Fruit fly (Drosophila melanogaster) whole organism, embryonic: ENCODE measurements around the gene CG9855.
A peak's percentile ranks its signal among the peaks of the same experiment; 100 is the strongest.

Experiments used
- Atf3 ChIP-seq: fragments of 200-800 bp; sonication (Bioruptor generic); optimal IDR thresholded peaks from 3 replicates; lab custom pipeline; 2016; ENCODE audit warnings: missing biosample characterization, missing genetic modification characterization
- CG11093 ChIP-seq: fragments of 200-800 bp; sonication (Bioruptor generic); IDR thresholded peaks from 3 replicates; pipeline ENCODE4 v1.3.6; 2022; ENCODE audit warnings: missing biosample characterization, missing genetic modification characterization
- CG11560 ChIP-seq: fragments of 200-800 bp; sonication (Bioruptor generic); IDR thresholded peaks from 3 replicates; pipeline ENCODE4 v1.3.6; 2022; ENCODE audit warnings: missing biosample characterization, missing genetic modification characterization
- CG11696 ChIP-seq: fragments of 200-800 bp; sonication (Bioruptor generic); IDR thresholded peaks from 2 replicates; pipeline ENCODE4 v1.3.6; 2022; ENCODE audit warnings: missing biosample characterization, missing genetic modification characterization
- CG1647 ChIP-seq: fragments of 200-800 bp; sonication (Bioruptor generic); optimal IDR thresholded peaks from 3 replicates; lab custom pipeline; 2016; ENCODE audit warnings: missing biosample characterization, missing genetic modification characterization
- CG17385 ChIP-seq: fragments of 200-800 bp; sonication (Bioruptor generic); optimal IDR thresholded peaks from 3 replicates; lab custom pipeline; 2018; ENCODE audit warnings: missing biosample characterization, mild to moderate bottlenecking, missing genetic modification characterization
- CG17568 ChIP-seq: fragments of 200-800 bp; sonication (Bioruptor generic); optimal IDR thresholded peaks from 2 replicates; lab custom pipeline; 2018; ENCODE audit warnings: missing biosample characterization, mild to moderate bottlenecking, missing genetic modification characterization, moderate library complexity
- CG17829 ChIP-seq: fragments of 200-800 bp; optimal IDR thresholded peaks from 2 replicates; lab custom pipeline; 2019; ENCODE audit warnings: missing biosample characterization, mild to moderate bottlenecking, missing genetic modification characterization, moderate library complexity
- CG1832 ChIP-seq: fragments of 200-800 bp; sonication (Bioruptor generic); optimal IDR thresholded peaks from 2 replicates; lab custom pipeline; 2017; ENCODE audit warnings: missing biosample characterization, mild to moderate bottlenecking, missing genetic modification characterization, inconsistent platforms
- CG18619 ChIP-seq: fragments of 200-800 bp; sonication (Bioruptor generic); optimal IDR thresholded peaks from 3 replicates; lab custom pipeline; 2017; ENCODE audit warnings: missing biosample characterization, mild to moderate bottlenecking, missing genetic modification characterization
- CG30020 ChIP-seq: fragments of 200-800 bp; optimal IDR thresholded peaks from 2 replicates; lab custom pipeline; 2019; ENCODE audit warnings: missing biosample characterization, mild to moderate bottlenecking, missing genetic modification characterization, moderate library complexity
- CG31441 ChIP-seq: fragments of 200-800 bp; sonication (Bioruptor generic); IDR thresholded peaks from 2 replicates; pipeline ENCODE4 v1.3.6; 2022; ENCODE audit warnings: missing biosample characterization, missing genetic modification characterization
- CG32772 ChIP-seq: fragments of 200-800 bp; sonication (Bioruptor generic); IDR thresholded peaks from 2 replicates; pipeline ENCODE4 v1.3.6; 2022; ENCODE audit warnings: missing biosample characterization, missing genetic modification characterization
- CG3726 ChIP-seq: fragments of 200-800 bp; sonication (Bioruptor generic); IDR thresholded peaks from 3 replicates; pipeline ENCODE4, ENCODE4 v1.3.6; 2022; ENCODE audit warnings: missing biosample characterization, missing genetic modification characterization
- CG4360 ChIP-seq: fragments of 200-800 bp; sonication (Bioruptor generic); IDR thresholded peaks from 2 replicates; pipeline ENCODE4 v1.3.6; 2022; ENCODE audit warnings: missing biosample characterization, missing genetic modification characterization
- CG6272 ChIP-seq: fragments of 200-800 bp; sonication (Bioruptor generic); IDR thresholded peaks from 2 replicates; pipeline ENCODE4 v1.3.6; 2022; ENCODE audit warnings: missing biosample characterization, missing genetic modification characterization
- CG6791 ChIP-seq: fragments of 200-800 bp; sonication (Bioruptor generic); IDR thresholded peaks from 3 replicates; pipeline ENCODE4 v1.3.6; 2022; ENCODE audit warnings: missing biosample characterization, missing genetic modification characterization; ENCODE audit not compliant: partially characterized antibody
- CoRest ChIP-seq: fragments of 200-800 bp; sonication (Bioruptor generic); optimal IDR thresholded peaks from 3 replicates; lab custom pipeline; 2018; ENCODE audit warnings: missing biosample characterization, mild to moderate bottlenecking, missing genetic modification characterization, moderate library complexity
- Fer1 ChIP-seq: fragments of 200-800 bp; sonication (Bioruptor generic); optimal IDR thresholded peaks from 2 replicates; lab custom pipeline; 2017; ENCODE audit warnings: missing biosample characterization, mild to moderate bottlenecking, missing genetic modification characterization
- Gug ChIP-seq: fragments of 200-800 bp; sonication (Bioruptor generic); IDR thresholded peaks from 4 replicates; pipeline ENCODE4 v1.3.6; 2022; ENCODE audit warnings: missing biosample characterization, missing genetic modification characterization
- HLHmδ ChIP-seq: fragments of 200-800 bp; sonication (Bioruptor generic); optimal IDR thresholded peaks from 2 replicates; lab custom pipeline; 2018; ENCODE audit warnings: missing biosample characterization, mild to moderate bottlenecking, missing genetic modification characterization, moderate library complexity
- HmgZ ChIP-seq: fragments of 200-800 bp; sonication (Bioruptor generic); optimal IDR thresholded peaks from 2 replicates; lab custom pipeline; 2018; ENCODE audit warnings: missing biosample characterization, mild to moderate bottlenecking, missing genetic modification characterization
- Med ChIP-seq: fragments of 200-800 bp; sonication (Bioruptor generic); peaks from one replicate; lab custom pipeline; 2016; ENCODE audit warnings: missing biosample characterization, missing genetic modification characterization, mild to moderate bottlenecking, inconsistent platforms, moderate library complexity
- Mes4 ChIP-seq: fragments of 200-800 bp; sonication (Bioruptor generic); optimal IDR thresholded peaks from 2 replicates; lab custom pipeline; 2016; ENCODE audit warnings: missing biosample characterization, missing genetic modification characterization
- NK7.1 ChIP-seq: fragments of 200-800 bp; sonication (Bioruptor generic); optimal IDR thresholded peaks from 3 replicates; lab custom pipeline; 2016; ENCODE audit warnings: missing biosample characterization, missing genetic modification characterization
- Oaz ChIP-seq: fragments of 200-800 bp; sonication (Bioruptor generic); IDR thresholded peaks from 2 replicates; pipeline ENCODE4 v1.3.6; 2022; ENCODE audit warnings: missing biosample characterization, missing genetic modification characterization
- Rfx ChIP-seq: fragments of 200-800 bp; sonication (Bioruptor generic); IDR thresholded peaks from 2 replicates; pipeline ENCODE4 v1.3.6; 2022; ENCODE audit warnings: missing biosample characterization, missing genetic modification characterization
- Six4 ChIP-seq: fragments of 200-800 bp; sonication (Bioruptor generic); optimal IDR thresholded peaks from 2 replicates; lab custom pipeline; 2016; ENCODE audit warnings: missing biosample characterization, missing genetic modification characterization
- Ssrp ChIP-seq: fragments of 200-800 bp; sonication (Bioruptor generic); optimal IDR thresholded peaks from 2 replicates; lab custom pipeline; 2018; ENCODE audit warnings: missing biosample characterization, mild to moderate bottlenecking, missing genetic modification characterization, moderate library complexity
- TFAM ChIP-seq: fragments of 200-800 bp; sonication (Bioruptor generic); optimal IDR thresholded peaks from 2 replicates; lab custom pipeline; 2017; ENCODE audit warnings: missing biosample characterization, missing genetic modification characterization, inconsistent platforms
- abd-A ChIP-seq: fragments of 200-800 bp; sonication (Bioruptor generic); optimal IDR thresholded peaks from 3 replicates; lab custom pipeline; 2019; ENCODE audit warnings: missing biosample characterization, mild to moderate bottlenecking, missing genetic modification characterization, moderate library complexity
- az2 ChIP-seq: fragments of 200-800 bp; sonication (Bioruptor generic); optimal IDR thresholded peaks from 3 replicates; lab custom pipeline; 2016; ENCODE audit warnings: missing biosample characterization, missing genetic modification characterization
- cad ChIP-seq: fragments of >200 bp; optimal IDR thresholded peaks from 2 replicates; lab custom pipeline; 2017; ENCODE audit warnings: missing biosample characterization, missing genetic modification characterization
- chm ChIP-seq: fragments of 200-800 bp; sonication (Bioruptor generic); IDR thresholded peaks from 2 replicates; pipeline ENCODE4 v1.3.6; 2022; ENCODE audit warnings: missing biosample characterization, missing genetic modification characterization
- dpn ChIP-seq, 2 experiments: fragments of 200-800 bp; sonication (Bioruptor generic); optimal IDR thresholded peaks; 3 replicates each; lab custom pipeline; 2016; ENCODE audit warnings: missing biosample characterization in 2 of 2, missing genetic modification characterization in 2 of 2
- en ChIP-seq: fragments of 200-800 bp; sonication (Bioruptor generic); optimal IDR thresholded peaks from 2 replicates; lab custom pipeline; 2016; ENCODE audit warnings: missing biosample characterization, missing genetic modification characterization
- eyg ChIP-seq: fragments of 200-800 bp; sonication (Bioruptor generic); optimal IDR thresholded peaks from 3 replicates; lab custom pipeline; 2016; ENCODE audit warnings: missing biosample characterization, missing genetic modification characterization
- gcm ChIP-seq: fragments of 200-800 bp; sonication (Bioruptor generic); optimal IDR thresholded peaks from 2 replicates; lab custom pipeline; 2019; ENCODE audit warnings: missing biosample characterization, mild to moderate bottlenecking, missing genetic modification characterization, moderate library complexity
- gt ChIP-seq: fragments of 200-800 bp; sonication (Bioruptor generic); IDR thresholded peaks from 2 replicates; pipeline ENCODE4 v1.3.6; 2022; ENCODE audit warnings: missing biosample characterization, missing genetic modification characterization
- hb ChIP-seq: fragments of 200-800 bp; sonication (Bioruptor generic); IDR thresholded peaks from 3 replicates; pipeline ENCODE4 v1.3.6; 2022; ENCODE audit warnings: missing biosample characterization, missing genetic modification characterization; ENCODE audit not compliant: partially characterized antibody
- kay ChIP-seq: fragments of 200-800 bp; sonication (Bioruptor generic); optimal IDR thresholded peaks from 2 replicates; lab custom pipeline; 2016; ENCODE audit warnings: missing biosample characterization, missing genetic modification characterization
- mld ChIP-seq: fragments of 200-800 bp; sonication (Bioruptor generic); IDR thresholded peaks from 3 replicates; pipeline ENCODE4 v1.3.6; 2022; ENCODE audit warnings: missing biosample characterization, missing genetic modification characterization; ENCODE audit not compliant: partially characterized antibody
- phol ChIP-seq: fragments of 200-800 bp; sonication (Bioruptor generic); optimal IDR thresholded peaks from 3 replicates; lab custom pipeline; 2018; ENCODE audit warnings: missing biosample characterization, mild to moderate bottlenecking, missing genetic modification characterization, moderate library complexity
- prd ChIP-seq, 3 experiments: fragments of >200 bp in 2 of 3; fragments of 200-800 bp in 1 of 3; sonication (Bioruptor generic) in 1 of 3; optimal IDR thresholded peaks in 2 of 3; IDR thresholded peaks in 1 of 3; 2 replicates in 2 of 3; 3 replicates in 1 of 3; pipeline versions ENCODE4 v1.3.6 to Lab custom; 2017 to 2022; ENCODE audit warnings: missing biosample characterization in 1 of 3, missing genetic modification characterization in 1 of 3
- pzg ChIP-seq: fragments of 200-800 bp; sonication (Bioruptor generic); optimal IDR thresholded peaks from 3 replicates; lab custom pipeline; 2018; ENCODE audit warnings: missing biosample characterization, mild to moderate bottlenecking, missing genetic modification characterization, moderate library complexity
- ro ChIP-seq: fragments of 200-800 bp; sonication (Bioruptor generic); IDR thresholded peaks from 2 replicates; pipeline ENCODE4 v1.3.6; 2022; ENCODE audit warnings: missing biosample characterization, missing genetic modification characterization
- salm ChIP-seq: fragments of 200-800 bp; sonication (Bioruptor generic); optimal IDR thresholded peaks from 2 replicates; lab custom pipeline; 2018; ENCODE audit warnings: missing biosample characterization, mild to moderate bottlenecking, missing genetic modification characterization
- sima ChIP-seq: fragments of 200-800 bp; sonication (Bioruptor generic); optimal IDR thresholded peaks from 2 replicates; lab custom pipeline; 2016; ENCODE audit warnings: missing biosample characterization, missing genetic modification characterization
- sisA ChIP-seq: fragments of 200-800 bp; sonication (Bioruptor generic); IDR thresholded peaks from 2 replicates; pipeline ENCODE4 v1.3.6; 2022; ENCODE audit warnings: missing biosample characterization, missing genetic modification characterization
- so ChIP-seq: fragments of 200-800 bp; sonication (Bioruptor generic); IDR thresholded peaks from 3 replicates; pipeline ENCODE4 v1.3.6; 2022; ENCODE audit warnings: missing biosample characterization, missing genetic modification characterization
- tio ChIP-seq: fragments of 200-800 bp; sonication (Bioruptor generic); optimal IDR thresholded peaks from 2 replicates; lab custom pipeline; 2017; ENCODE audit warnings: missing biosample characterization, missing genetic modification characterization, inconsistent platforms
- twi ChIP-seq: fragments of 200-800 bp; optimal IDR thresholded peaks from 2 replicates; lab custom pipeline; 2019; ENCODE audit warnings: missing biosample characterization, mild to moderate bottlenecking, missing genetic modification characterization, moderate library complexity

CG9855 gene

DNA sequence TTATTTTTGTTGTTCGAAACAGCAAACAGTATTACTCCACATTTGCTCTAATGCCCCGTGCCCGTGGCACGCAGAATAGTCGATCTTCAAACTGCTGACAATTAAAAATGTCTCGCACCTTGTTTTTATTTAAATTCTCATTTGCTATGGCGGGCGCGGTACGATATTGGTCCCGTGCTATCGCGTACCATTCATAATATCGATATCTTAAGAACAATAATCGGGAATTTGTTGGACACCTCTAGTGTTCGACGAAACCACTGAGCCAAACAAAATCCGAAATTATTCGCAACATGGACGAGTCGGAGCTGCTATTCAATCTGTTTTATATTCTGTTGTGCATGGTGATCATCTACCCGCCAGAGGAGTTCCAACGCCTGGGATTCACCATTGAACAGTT lies 7.5 kb downstream of the CG9855 start, which contains the start of gene CG14646 (continued):
- TF ChIP-seq hb (GFP tag; lab: Robert Waterston, UW) (peak; percentile 78), HmgZ (tag; lab: Kevin White, UChicago) (no peak), salm (tag; lab: Kevin White, UChicago) (no peak), Med (GFP tag; lab: Kevin White, UChicago) (peak; percentile 80), gt (no peak), Rfx (GFP tag; lab: Robert Waterston, UW) (no peak), Gug (GFP tag; lab: Robert Waterston, UW) (no peak), Oaz (GFP tag; lab: Robert Waterston, UW) (no peak), CG11560 (no peak), mld (GFP tag; lab: Robert Waterston, UW) (peak; percentile 85; the same call in 2 of the 3 replicates), en (no peak), CG4360 (GFP tag; lab: Robert Waterston, UW) (no peak), Atf3 (GFP tag; lab: Kevin White, UChicago) (no peak), gcm (GFP tag; lab: Kevin White, UChicago) (no peak), pzg (GFP tag; lab: Kevin White, UChicago) (peak; percentile 69), Six4 (GFP tag; lab: Kevin White, UChicago) (no peak), chm (GFP tag; lab: Robert Waterston, UW) (no peak; the same call in 1 of the 2 replicates), HLHmδ (GFP tag; lab: Kevin White, UChicago) (no peak), CG11696 (GFP tag; lab: Robert Waterston, UW) (no peak), CG1832 (GFP tag; lab: Kevin White, UChicago) (no peak), CG18619 (GFP tag; lab: Kevin White, UChicago) (no peak), Ssrp (tag; lab: Kevin White, UChicago) (no peak), CG17829 (tag; lab: Kevin White, UChicago) (peak; percentile 8), CoRest (tag; lab: Kevin White, UChicago) (no peak), cad (no peak), CG3726 (GFP tag; lab: Robert Waterston, UW) (no peak), abd-A (tag; lab: Kevin White, UChicago) (no peak), CG30020 (peak; percentile 7), CG17385 (no peak), so (GFP tag; lab: Robert Waterston, UW) (no peak), CG32772 (GFP tag; lab: Robert Waterston, UW) (no peak), CG11093 (GFP tag; lab: Robert Waterston, UW) (no peak), kay (GFP tag; lab: Kevin White, UChicago) (no peak), Fer1 (GFP tag; lab: Kevin White, UChicago) (peak; percentile 3), TFAM (GFP tag; lab: Kevin White, UChicago) (no peak), dpn (GFP tag; optimal IDR thresholded peaks at IDR 0.05; lab: Kevin White, UChicago) (no peak), phol (tag; lab: Kevin White, UChicago) (peak; percentile 29), tio (GFP tag; lab: Kevin White, UChicago) (no peak), CG31441 (GFP tag; lab: Robert Waterston, UW) (no peak), sisA (GFP tag; lab: Robert Waterston, UW) (no peak), CG1647 (GFP tag; lab: Kevin White, UChicago) (no peak), prd (optimal IDR thresholded peaks at IDR 0.05; lab: Kevin White, UChicago) (no peak), prd (GFP tag; IDR thresholded peaks at IDR 0.05; lab: Robert Waterston, UW) (no peak), eyg (GFP tag; lab: Kevin White, UChicago) (no peak), az2 (GFP tag; lab: Kevin White, UChicago) (no peak), CG6791 (GFP tag; lab: Robert Waterston, UW) (peak; percentile 92), Mes4 (GFP tag; lab: Kevin White, UChicago) (no peak), CG17568 (GFP tag; lab: Kevin White, UChicago) (no peak), ro (GFP tag; lab: Robert Waterston, UW) (no peak), CG6272 (GFP tag; lab: Robert Waterston, UW) (no peak), twi (tag; lab: Kevin White, UChicago) (no peak), NK7.1 (GFP tag; lab: Kevin White, UChicago) (no peak), sima (GFP tag; lab: Kevin White, UChicago) (no peak)
